Fruit fly (Drosophila melanogaster) whole organism, embryonic: Measurements from ENCODE around the gene tmod.

ENCODE experiments used
- CG10366 ChIP-seq: fragments of 200-800 bp; sonication (Bioruptor generic); IDR thresholded peaks from 2 replicates; pipeline ENCODE4 v1.3.6; 2022; ENCODE audit warnings: missing biosample characterization, missing genetic modification characterization
- CG10543 ChIP-seq: fragments of 200-800 bp; sonication (Bioruptor generic); optimal IDR thresholded peaks from 3 replicates; lab custom pipeline; 2017; ENCODE audit warnings: missing biosample characterization, mild to moderate bottlenecking, missing genetic modification characterization, moderate library complexity
- CG11504 ChIP-seq: fragments of 200-800 bp; sonication (Bioruptor generic); optimal IDR thresholded peaks from 3 replicates; lab custom pipeline; 2019; ENCODE audit warnings: missing biosample characterization, mild to moderate bottlenecking, missing genetic modification characterization, moderate library complexity
- CG11695 ChIP-seq: fragments of 200-800 bp; sonication (Bioruptor generic); IDR thresholded peaks from 3 replicates; pipeline ENCODE4 v1.3.6; 2022; ENCODE audit warnings: missing biosample characterization, missing genetic modification characterization
- CG11696 ChIP-seq: fragments of 200-800 bp; sonication (Bioruptor generic); IDR thresholded peaks from 2 replicates; pipeline ENCODE4 v1.3.6; 2022; ENCODE audit warnings: missing biosample characterization, missing genetic modification characterization
- CG13775 ChIP-seq: fragments of 200-800 bp; sonication (Bioruptor generic); optimal IDR thresholded peaks from 3 replicates; lab custom pipeline; 2017; ENCODE audit warnings: missing biosample characterization, mild to moderate bottlenecking, missing genetic modification characterization
- CG15269 ChIP-seq: fragments of 200-800 bp; sonication (Bioruptor generic); optimal IDR thresholded peaks from 2 replicates; lab custom pipeline; 2018; ENCODE audit warnings: missing biosample characterization, mild to moderate bottlenecking, missing genetic modification characterization, moderate library complexity
- CG17359 ChIP-seq: fragments of 200-800 bp; sonication (Bioruptor generic); optimal IDR thresholded peaks from 3 replicates; lab custom pipeline; 2018; ENCODE audit warnings: missing biosample characterization, mild to moderate bottlenecking, missing genetic modification characterization, moderate library complexity
- CG17568 ChIP-seq: fragments of 200-800 bp; sonication (Bioruptor generic); optimal IDR thresholded peaks from 2 replicates; lab custom pipeline; 2018; ENCODE audit warnings: missing biosample characterization, mild to moderate bottlenecking, missing genetic modification characterization, moderate library complexity
- CG1832 ChIP-seq: fragments of 200-800 bp; sonication (Bioruptor generic); optimal IDR thresholded peaks from 2 replicates; lab custom pipeline; 2017; ENCODE audit warnings: missing biosample characterization, mild to moderate bottlenecking, missing genetic modification characterization, inconsistent platforms
- CG18619 ChIP-seq: fragments of 200-800 bp; sonication (Bioruptor generic); optimal IDR thresholded peaks from 3 replicates; lab custom pipeline; 2017; ENCODE audit warnings: missing biosample characterization, mild to moderate bottlenecking, missing genetic modification characterization
- CG2120 ChIP-seq: fragments of 200-800 bp; sonication (Bioruptor generic); optimal IDR thresholded peaks from 3 replicates; lab custom pipeline; 2016; ENCODE audit warnings: missing biosample characterization, missing genetic modification characterization
- CG2678 ChIP-seq: fragments of 200-800 bp; sonication (Bioruptor generic); optimal IDR thresholded peaks from 3 replicates; lab custom pipeline; 2019; ENCODE audit warnings: missing biosample characterization, mild to moderate bottlenecking, missing genetic modification characterization, moderate library complexity
- CG31365 ChIP-seq: fragments of 200-800 bp; sonication (Bioruptor generic); optimal IDR thresholded peaks from 2 replicates; lab custom pipeline; 2018; ENCODE audit warnings: missing biosample characterization, mild to moderate bottlenecking, missing genetic modification characterization
- CG31388 ChIP-seq: fragments of 200-800 bp; sonication (Bioruptor generic); optimal IDR thresholded peaks from 2 replicates; lab custom pipeline; 2016; ENCODE audit warnings: missing biosample characterization, missing genetic modification characterization
- CG32532 ChIP-seq: fragments of 200-800 bp; sonication (Bioruptor generic); IDR thresholded peaks from 2 replicates; pipeline ENCODE4 v1.3.6; 2022; ENCODE audit warnings: missing biosample characterization, missing genetic modification characterization
- CG3281 ChIP-seq: fragments of 200-800 bp; sonication (Bioruptor generic); optimal IDR thresholded peaks from 3 replicates; lab custom pipeline; 2017; ENCODE audit warnings: missing biosample characterization, mild to moderate bottlenecking, missing genetic modification characterization
- CG4360 ChIP-seq: fragments of 200-800 bp; sonication (Bioruptor generic); IDR thresholded peaks from 2 replicates; pipeline ENCODE4 v1.3.6; 2022; ENCODE audit warnings: missing biosample characterization, missing genetic modification characterization
- CG6254 ChIP-seq: fragments of 200-800 bp; sonication (Bioruptor generic); optimal IDR thresholded peaks from 3 replicates; lab custom pipeline; 2017; ENCODE audit warnings: mild to moderate bottlenecking, missing biosample characterization, missing genetic modification reagents, missing genetic modification characterization
- CG6689 ChIP-seq: fragments of 200-800 bp; sonication (Bioruptor generic); IDR thresholded peaks from 2 replicates; pipeline ENCODE4 v1.3.6; 2022; ENCODE audit warnings: missing biosample characterization, missing genetic modification characterization
- CG6791 ChIP-seq: fragments of 200-800 bp; sonication (Bioruptor generic); IDR thresholded peaks from 3 replicates; pipeline ENCODE4 v1.3.6; 2022; ENCODE audit warnings: missing biosample characterization, missing genetic modification characterization; ENCODE audit not compliant: partially characterized antibody
- CG6813 ChIP-seq: fragments of 200-800 bp; sonication (Bioruptor generic); optimal IDR thresholded peaks from 2 replicates; lab custom pipeline; 2017; ENCODE audit warnings: missing biosample characterization, missing genetic modification characterization, mild to moderate bottlenecking, moderate library complexity, missing genetic modification reagents
- CG7745 ChIP-seq: fragments of 200-800 bp; sonication (Bioruptor generic); optimal IDR thresholded peaks from 2 replicates; lab custom pipeline; 2018; ENCODE audit warnings: missing biosample characterization, mild to moderate bottlenecking, missing genetic modification characterization, moderate library complexity
- CG8359 ChIP-seq: fragments of 200-800 bp; sonication (Bioruptor generic); optimal IDR thresholded peaks from 2 replicates; lab custom pipeline; 2017; ENCODE audit warnings: missing biosample characterization, mild to moderate bottlenecking, missing genetic modification characterization, borderline replicate concordance
- CG9437 ChIP-seq: fragments of 200-800 bp; sonication (Bioruptor generic); optimal IDR thresholded peaks from 2 replicates; lab custom pipeline; 2018; ENCODE audit warnings: missing biosample characterization, mild to moderate bottlenecking, missing genetic modification characterization
- D ChIP-seq, 2 experiments: fragments of 200-800 bp in 1 of 2; fragments of >200 bp in 1 of 2; sonication (Bioruptor generic) in 1 of 2; optimal IDR thresholded peaks; 2 replicates in 1 of 2; 3 replicates in 1 of 2; lab custom pipeline; 2017; ENCODE audit warnings: mild to moderate bottlenecking in 1 of 2, missing biosample characterization in 1 of 2, missing genetic modification characterization in 1 of 2, missing genetic modification reagents in 1 of 2
- Dp ChIP-seq: fragments of 200-800 bp; sonication (Bioruptor generic); optimal IDR thresholded peaks from 2 replicates; lab custom pipeline; 2018; ENCODE audit warnings: missing biosample characterization, mild to moderate bottlenecking, missing genetic modification characterization, moderate library complexity
- Drgx ChIP-seq: fragments of 200-800 bp; sonication (Bioruptor generic); IDR thresholded peaks from 2 replicates; pipeline ENCODE4 v1.3.6; 2022; ENCODE audit warnings: missing biosample characterization, missing genetic modification characterization
- Elba2 ChIP-seq: fragments of 200-800 bp; sonication (Bioruptor generic); optimal IDR thresholded peaks from 3 replicates; lab custom pipeline; 2016; ENCODE audit warnings: missing biosample characterization, missing genetic modification characterization
- Ets97D ChIP-seq: fragments of 200-800 bp; sonication (Bioruptor generic); optimal IDR thresholded peaks from 3 replicates; lab custom pipeline; 2016; ENCODE audit warnings: missing biosample characterization, missing genetic modification characterization
- Meics ChIP-seq: fragments of 200-800 bp; sonication (Bioruptor generic); optimal IDR thresholded peaks from 2 replicates; lab custom pipeline; 2017; ENCODE audit warnings: missing biosample characterization, mild to moderate bottlenecking, missing genetic modification characterization
- Oli ChIP-seq: fragments of 200-800 bp; sonication (Bioruptor generic); optimal IDR thresholded peaks from 2 replicates; lab custom pipeline; 2018; ENCODE audit warnings: missing biosample characterization, mild to moderate bottlenecking, missing genetic modification characterization, moderate library complexity
- Rfx ChIP-seq: fragments of 200-800 bp; sonication (Bioruptor generic); IDR thresholded peaks from 2 replicates; pipeline ENCODE4 v1.3.6; 2022; ENCODE audit warnings: missing biosample characterization, missing genetic modification characterization
- dm ChIP-seq: fragments of 200-800 bp; sonication (Bioruptor generic); optimal IDR thresholded peaks from 3 replicates; lab custom pipeline; 2016; ENCODE audit warnings: missing biosample characterization, missing genetic modification characterization
- gem ChIP-seq: fragments of 200-800 bp; sonication (Bioruptor generic); optimal IDR thresholded peaks from 2 replicates; lab custom pipeline; 2019; ENCODE audit warnings: missing biosample characterization, mild to moderate bottlenecking, missing genetic modification characterization, moderate library complexity
- grau ChIP-seq: fragments of 200-800 bp; optimal IDR thresholded peaks from 3 replicates; lab custom pipeline; 2019; ENCODE audit warnings: missing biosample characterization, mild to moderate bottlenecking, missing genetic modification characterization, moderate library complexity
- lab ChIP-seq: fragments of 200-800 bp; sonication (Bioruptor generic); optimal IDR thresholded peaks from 3 replicates; lab custom pipeline; 2017; ENCODE audit warnings: missing biosample characterization, missing genetic modification characterization, mild to moderate bottlenecking, moderate library complexity, missing genetic modification reagents
- lilli ChIP-seq: fragments of 200-800 bp; sonication (Bioruptor generic); optimal IDR thresholded peaks from 3 replicates; lab custom pipeline; 2016; ENCODE audit warnings: missing biosample characterization, missing genetic modification characterization
- nmo ChIP-seq: fragments of 200-800 bp; sonication (Bioruptor generic); optimal IDR thresholded peaks from 2 replicates; lab custom pipeline; 2018; ENCODE audit warnings: missing biosample characterization, mild to moderate bottlenecking, missing genetic modification characterization, moderate library complexity
- pan ChIP-seq, 4 experiments: fragments of >200 bp in 3 of 4; fragments of 200-800 bp in 1 of 4; sonication (Bioruptor generic) in 1 of 4; optimal IDR thresholded peaks in 3 of 4; IDR thresholded peaks in 1 of 4; 2 replicates each; pipeline versions ENCODE4 v1.3.6 to Lab custom; 2017 to 2022; ENCODE audit warnings: missing biosample characterization in 2 of 4, missing genetic modification characterization in 2 of 4, mixed read lengths in 1 of 4
- pfk ChIP-seq: fragments of 200-800 bp; sonication (Bioruptor generic); optimal IDR thresholded peaks from 2 replicates; lab custom pipeline; 2018; ENCODE audit warnings: missing biosample characterization, mild to moderate bottlenecking, missing genetic modification characterization, moderate library complexity
- row ChIP-seq: fragments of 200-800 bp; sonication (Bioruptor generic); IDR thresholded peaks from 3 replicates; pipeline ENCODE4 v1.3.6; 2022; ENCODE audit warnings: missing biosample characterization, missing genetic modification characterization
- seq ChIP-seq: fragments of 200-800 bp; sonication (Bioruptor generic); IDR thresholded peaks from 2 replicates; pipeline ENCODE4 v1.3.6; 2022; ENCODE audit warnings: missing biosample characterization, missing genetic modification characterization
- slbo ChIP-seq: fragments of 200-800 bp; sonication (Bioruptor generic); IDR thresholded peaks from 2 replicates; pipeline ENCODE4 v1.3.6; 2022; ENCODE audit warnings: missing biosample characterization, missing genetic modification characterization
- tna ChIP-seq: fragments of 200-800 bp; sonication (Bioruptor generic); IDR thresholded peaks from 2 replicates; pipeline ENCODE4 v1.3.6; 2022; ENCODE audit warnings: missing biosample characterization, missing genetic modification characterization; ENCODE audit not compliant: partially characterized antibody
- tup ChIP-seq: fragments of 200-800 bp; sonication (Bioruptor generic); optimal IDR thresholded peaks from 2 replicates; lab custom pipeline; 2016; ENCODE audit warnings: missing biosample characterization, mild to moderate bottlenecking, missing genetic modification characterization, moderate library complexity
- wdn ChIP-seq: fragments of 200-800 bp; sonication (Bioruptor generic); IDR thresholded peaks from 2 replicates; pipeline ENCODE4 v1.3.6; 2022; ENCODE audit warnings: missing biosample characterization, missing genetic modification characterization

tmod gene

DNA sequence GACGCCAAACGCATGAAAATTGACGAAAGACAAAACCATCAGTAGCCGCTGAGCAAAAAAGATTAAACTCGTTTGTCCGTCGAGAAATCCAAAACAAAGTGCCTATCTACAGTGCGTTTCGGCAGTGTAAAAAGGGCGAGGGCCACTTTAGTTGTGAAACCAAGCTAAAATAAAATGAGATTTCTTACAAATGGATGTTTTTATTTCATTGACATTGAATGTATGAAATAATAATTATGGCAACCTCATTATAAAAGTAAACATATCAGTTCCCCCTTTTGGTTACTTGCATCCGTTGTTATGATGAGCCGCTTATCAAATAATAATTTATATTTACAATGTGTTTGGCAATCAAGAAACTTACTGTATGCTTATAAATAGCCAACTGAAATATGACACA lies 32.1 kb downstream of the tmod start:
- TF ChIP-seq CG10543 (GFP tag; lab: Kevin White, UChicago), result no peak
- TF ChIP-seq CG1832 (GFP tag; lab: Kevin White, UChicago), result no peak
- TF ChIP-seq nmo (GFP tag; lab: Kevin White, UChicago), result no peak
- no peak for TF ChIP-seq D (optimal IDR thresholded peaks at IDR 0.05; lab: Kevin White, UChicago)
- TF ChIP-seq D (GFP tag; optimal IDR thresholded peaks at IDR 0.05; lab: Kevin White, UChicago), result no peak
- TF ChIP-seq CG11696, result no peak
- TF ChIP-seq CG11695 (GFP tag; lab: Robert Waterston, UW), result peak; percentile 76
- peak; percentile 29; the same call in 1 of the 2 replicates for TF ChIP-seq Drgx
- peak; percentile 41 for TF ChIP-seq CG2120 (GFP tag; lab: Kevin White, UChicago)
- TF ChIP-seq CG13775 (GFP tag; lab: Kevin White, UChicago), result no peak
- TF ChIP-seq gem (tag; lab: Kevin White, UChicago), result peak; percentile 22
- TF ChIP-seq CG15269 (tag; lab: Kevin White, UChicago), result peak; percentile 24
- TF ChIP-seq lab (GFP tag; lab: Kevin White, UChicago), result peak; percentile 23
- TF ChIP-seq CG4360 (GFP tag; lab: Robert Waterston, UW), result no peak
- TF ChIP-seq Meics (GFP tag; lab: Kevin White, UChicago), result peak; percentile 35
- TF ChIP-seq CG8359 (GFP tag; lab: Kevin White, UChicago), result no peak
- TF ChIP-seq grau (tag; lab: Kevin White, UChicago), result peak; percentile 11
- TF ChIP-seq row (GFP tag; lab: Robert Waterston, UW), result peak; percentile 36; the same call in 1 of the 3 replicates
- peak; percentile 36; the same call in 1 of the 2 replicates for TF ChIP-seq Rfx (GFP tag; lab: Robert Waterston, UW)
- TF ChIP-seq lilli (GFP tag; lab: Kevin White, UChicago), result peak; percentile 17
- no peak for TF ChIP-seq tna (GFP tag; lab: Robert Waterston, UW)
- TF ChIP-seq tup (GFP tag; lab: Kevin White, UChicago), result no peak
- no peak for TF ChIP-seq dm (GFP tag; lab: Kevin White, UChicago)
- peak; percentile 3 for TF ChIP-seq CG3281 (GFP tag; lab: Kevin White, UChicago)
- TF ChIP-seq CG11504 (tag; lab: Kevin White, UChicago), result peak; percentile 7
- TF ChIP-seq pan (optimal IDR thresholded peaks at IDR 0.05; lab: Kevin White, UChicago), result no peak
- TF ChIP-seq pan (GFP tag; optimal IDR thresholded peaks at IDR 0.05 in 1 of 2, IDR thresholded peaks at IDR 0.05 in 1 of 2), result peak in 1 of 2 experiments; percentile 14
- TF ChIP-seq Oli (tag; lab: Kevin White, UChicago), result no peak
- TF ChIP-seq seq, result 0 out of 2 replicates have a peak, but pooled peaks have one; percentile 9
- TF ChIP-seq Ets97D (GFP tag; lab: Kevin White, UChicago), result no peak
- TF ChIP-seq CG17359 (tag; lab: Kevin White, UChicago), result no peak
- no peak for TF ChIP-seq CG10366 (GFP tag; lab: Robert Waterston, UW)
- TF ChIP-seq CG32532 (GFP tag; lab: Robert Waterston, UW), result peak; percentile 31; the same call in 1 of the 2 replicates
- TF ChIP-seq CG2678, result peak; percentile 37

DNA sequence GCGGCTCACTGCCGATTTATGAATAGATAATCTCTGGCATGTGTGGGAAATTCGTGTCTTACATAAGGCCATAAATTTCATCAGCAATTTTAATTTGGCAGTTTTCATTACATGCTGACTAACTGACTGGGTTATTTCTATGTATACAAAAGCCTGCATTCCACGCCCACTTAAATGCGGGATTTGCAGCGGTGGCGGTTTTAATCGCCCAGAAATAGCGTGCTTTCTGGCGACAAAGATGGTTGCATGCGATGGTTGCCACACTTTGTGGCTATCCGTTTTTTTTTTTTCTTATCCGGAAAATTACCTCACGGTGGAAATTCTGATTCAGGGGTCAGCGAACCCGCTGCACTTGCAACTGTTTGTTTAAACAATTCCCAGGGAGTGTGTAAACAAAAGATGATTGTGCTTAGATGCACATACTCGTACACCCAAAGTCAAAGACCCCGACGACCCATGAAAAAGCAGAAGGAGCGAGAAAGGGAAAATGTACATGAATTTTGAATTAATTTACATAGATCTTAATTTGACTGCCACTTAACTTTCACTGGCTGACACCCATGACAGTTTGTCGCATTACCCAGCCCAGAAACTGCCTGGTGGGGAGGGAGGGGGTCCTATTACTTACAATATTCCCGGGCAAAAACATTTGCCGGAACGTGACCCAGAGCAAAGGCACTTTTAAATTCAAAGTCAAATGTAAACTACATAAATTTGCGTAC lies 33.9 kb downstream of the tmod start:
- TF ChIP-seq Dp (no peak), CG7745 (tag; lab: Kevin White, UChicago) (peak; percentile 70), CG6254 (GFP tag; lab: Kevin White, UChicago) (no peak), CG31365 (tag; lab: Kevin White, UChicago) (no peak), CG8359 (GFP tag; lab: Kevin White, UChicago) (peak; percentile 95), pfk (GFP tag; lab: Kevin White, UChicago) (no peak), CG31388 (GFP tag; lab: Kevin White, UChicago) (no peak), CG6689 (no peak), CG9437 (GFP tag; lab: Kevin White, UChicago) (no peak), Elba2 (GFP tag; lab: Kevin White, UChicago) (no peak), CG6813 (GFP tag; lab: Kevin White, UChicago) (no peak), CG6791 (no peak), CG17568 (GFP tag; lab: Kevin White, UChicago) (no peak), CG18619 (GFP tag; lab: Kevin White, UChicago) (no peak), wdn (GFP tag; lab: Robert Waterston, UW) (no peak), slbo (GFP tag; lab: Robert Waterston, UW) (no peak)
